Fruit fly (Drosophila melanogaster): ENCODE measurements around the gene side-VII.

Gene side-VII

DNA sequence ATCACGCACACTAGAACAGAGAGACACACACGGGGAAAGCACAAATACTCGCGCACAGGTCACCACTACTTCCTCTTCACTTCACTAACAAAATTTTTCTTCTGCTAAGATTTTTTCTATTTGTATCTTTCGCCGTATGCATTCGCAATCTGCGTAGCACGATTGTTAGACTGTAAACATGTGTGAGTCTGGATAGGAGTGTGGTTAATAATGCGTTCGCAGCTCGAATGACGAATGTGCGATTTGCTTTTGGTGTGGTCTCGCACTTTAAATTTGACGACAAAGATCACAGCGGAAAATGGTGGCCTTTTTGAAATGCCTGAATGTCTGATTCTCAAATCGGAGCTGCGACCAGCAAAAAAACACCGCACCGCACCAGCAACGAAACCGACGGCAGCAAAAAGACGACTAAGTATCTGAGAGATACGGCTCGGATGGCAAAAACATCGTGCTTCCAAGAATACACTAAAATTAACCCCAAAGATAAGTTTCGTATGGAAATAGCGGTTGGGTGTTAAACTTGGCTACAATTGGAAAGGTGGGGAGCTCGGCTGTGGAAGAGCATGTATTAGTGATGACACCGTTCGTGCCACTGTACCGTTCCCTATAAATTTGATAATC lies 34.7 kb downstream of the side-VII start, which contains the start of gene Unc-115a (continued):
- TF ChIP-seq CG3407 (GFP tag; optimal IDR thresholded peaks at IDR 0.05) (no peak), da (GFP tag; optimal IDR thresholded peaks at IDR 0.05) (peak; percentile 32), CG9215 (GFP tag; IDR thresholded peaks at IDR 0.05) (no peak), CG2889 (GFP tag; IDR thresholded peaks at IDR 0.05) (no peak), dati (GFP tag; IDR thresholded peaks at IDR 0.05) (no peak), CG10147 (GFP tag; optimal IDR thresholded peaks at IDR 0.05) (peak; percentile 60), CG13123 (GFP tag; optimal IDR thresholded peaks at IDR 0.05) (no peak), crol (GFP tag; IDR thresholded peaks at IDR 0.05) (no peak), CG17829 (tag; optimal IDR thresholded peaks at IDR 0.05) (peak; percentile 78), CG17361 (GFP tag; IDR thresholded peaks at IDR 0.05) (no peak), Mrtf (GFP tag; IDR thresholded peaks at IDR 0.05) (no peak), Dip3 (GFP tag; optimal IDR thresholded peaks at IDR 0.05) (peak; percentile 25), CG3847 (GFP tag; IDR thresholded peaks at IDR 0.05) (no peak), z (GFP tag; IDR thresholded peaks at IDR 0.05) (no peak), Abd-B (GFP tag; optimal IDR thresholded peaks at IDR 0.05) (no peak), klu (GFP tag; IDR thresholded peaks at IDR 0.05) (no peak), CG17802 (tag; optimal IDR thresholded peaks at IDR 0.05) (no peak), CG30020 (tag; optimal IDR thresholded peaks at IDR 0.05) (peak; percentile 34), lov (optimal IDR thresholded peaks at IDR 0.05) (no peak), lov (GFP tag; IDR thresholded peaks at IDR 0.05) (no peak), Neu2 (GFP tag; optimal IDR thresholded peaks at IDR 0.05; ENCODE audit: borderline replicate concordance) (no peak), insv (GFP tag; optimal IDR thresholded peaks at IDR 0.05) (peak in 1 of 2 experiments; percentile 87), jumu (GFP tag; optimal IDR thresholded peaks at IDR 0.05) (no peak), PHDP (tag; optimal IDR thresholded peaks at IDR 0.05) (peak; percentile 38), eve (GFP tag; optimal IDR thresholded peaks at IDR 0.05) (no peak), Atf3 (GFP tag; optimal IDR thresholded peaks at IDR 0.05) (peak; percentile 29), bsh (GFP tag; optimal IDR thresholded peaks at IDR 0.05) (peak; percentile 38 to 57), CG11695 (GFP tag; IDR thresholded peaks at IDR 0.05) (no peak), lbe (GFP tag; optimal IDR thresholded peaks at IDR 0.05) (peak; percentile 30), Sry-β (GFP tag; optimal IDR thresholded peaks at IDR 0.05) (no peak), odd (GFP tag; optimal IDR thresholded peaks at IDR 0.05) (no peak), CG18262 (tag; optimal IDR thresholded peaks at IDR 0.05) (peak; percentile 34), schlank (tag; optimal IDR thresholded peaks at IDR 0.05) (peak; percentile 13), CG1233 (GFP tag; optimal IDR thresholded peaks at IDR 0.05) (peak; percentile 5), MBD-R2 (GFP tag; IDR thresholded peaks at IDR 0.05) (no peak), CG4424 (GFP tag; optimal IDR thresholded peaks at IDR 0.05) (no peak), CG17328 (GFP tag; IDR thresholded peaks at IDR 0.05) (no peak), C15 (GFP tag; IDR thresholded peaks at IDR 0.05) (no peak), E2f1 (GFP tag; IDR thresholded peaks at IDR 0.05) (no peak), CG14860 (GFP tag; IDR thresholded peaks at IDR 0.05; ENCODE audit: partially characterized antibody) (no peak), CG12769 (tag; optimal IDR thresholded peaks at IDR 0.05) (peak; percentile 62), CG4820 (GFP tag; optimal IDR thresholded peaks at IDR 0.05) (no peak), grau (tag; optimal IDR thresholded peaks at IDR 0.05) (peak; percentile 50), Hr39 (optimal IDR thresholded peaks at IDR 0.05) (no peak), B-H1 (GFP tag; IDR thresholded peaks at IDR 0.05) (no peak), CG16815 (GFP tag; optimal IDR thresholded peaks at IDR 0.05) (no peak), CG6272 (GFP tag; IDR thresholded peaks at IDR 0.05) (peak; percentile 30; the same call in 1 of the 2 replicates), D19B (GFP tag; optimal IDR thresholded peaks at IDR 0.05) (no peak), CG7928 (GFP tag; optimal IDR thresholded peaks at IDR 0.05) (no peak), CG1024 (GFP tag; IDR thresholded peaks at IDR 0.05) (no peak), E2f2 (GFP tag; IDR thresholded peaks at IDR 0.05) (no peak), bbx (GFP tag; IDR thresholded peaks at IDR 0.05; ENCODE audit: partially characterized antibody) (no peak)

All from whole organism, embryonic.